Fruit fly (Drosophila melanogaster): ENCODE measurements around the gene Hgsnat.
A peak's percentile ranks its signal among the peaks of the same experiment; 100 is the strongest.

The Hgsnat gene

dm6 chrX:4935979-4936843 is 17.7 kb downstream of the Hgsnat start:
- TF ChIP-seq noc (tag; optimal IDR thresholded peaks at IDR 0.05), result no peak

dm6 chrX:4937222-4938071 is 18.9 kb downstream of the Hgsnat start:
- no peak for TF ChIP-seq noc (tag; optimal IDR thresholded peaks at IDR 0.05)

dm6 chrX:4938072-4938336 is 19.5 kb downstream of the Hgsnat start, which contains the start of gene CG44774:
Gene CG44774, minus strand, starts transcription at chrX:4938105.
- no peak for TF ChIP-seq noc (tag; optimal IDR thresholded peaks at IDR 0.05)

dm6 chrX:4938986-4939385 is 20.5 kb downstream of the Hgsnat start, which contains the start of gene Ptp4E:
Gene Ptp4E, plus strand, starts transcription at chrX:4939128.
- TF ChIP-seq noc (tag; optimal IDR thresholded peaks at IDR 0.05), result no peak

dm6 chrX:4939788-4940441 is 21.4 kb downstream of the Hgsnat start:
- TF ChIP-seq noc (tag; optimal IDR thresholded peaks at IDR 0.05), result peak; percentile 61

dm6 chrX:4940527-4940926 is 22.0 kb downstream of the Hgsnat start:
- no peak for TF ChIP-seq noc (tag; optimal IDR thresholded peaks at IDR 0.05)

dm6 chrX:4941512-4941911 is 23.0 kb downstream of the Hgsnat start:
- TF ChIP-seq noc (tag; optimal IDR thresholded peaks at IDR 0.05), result no peak

dm6 chrX:4943505-4943904 is 25.0 kb downstream of the Hgsnat start:
- no peak for TF ChIP-seq noc (tag; optimal IDR thresholded peaks at IDR 0.05)

- TF ChIP-seq noc (tag; optimal IDR thresholded peaks at IDR 0.05), result no peak
These were observed 37.4 kb downstream of the Hgsnat start for dm6 chrX:4955788-4956442.

dm6 chrX:4958872-4959271 is 40.3 kb downstream of the Hgsnat start:
- TF ChIP-seq noc (tag; optimal IDR thresholded peaks at IDR 0.05), result no peak

dm6 chrX:4961028-4961427 is 42.5 kb downstream of the Hgsnat start, which contains the start of gene CG15468:
Gene CG15468, minus strand, starts transcription at chrX:4961128.
- no peak for TF ChIP-seq noc (tag; optimal IDR thresholded peaks at IDR 0.05)

dm6 chrX:4962964-4963363 is 44.4 kb downstream of the Hgsnat start:
- no peak for TF ChIP-seq noc (tag; optimal IDR thresholded peaks at IDR 0.05)

- no peak for TF ChIP-seq noc (tag; optimal IDR thresholded peaks at IDR 0.05)
These were observed 47.1 kb downstream of the Hgsnat start for dm6 chrX:4965673-4966072.

dm6 chrX:4969926-4970325 is 51.4 kb downstream of the Hgsnat start:
- no peak for TF ChIP-seq noc (tag; optimal IDR thresholded peaks at IDR 0.05)
